Fruit fly (Drosophila melanogaster) whole organism, prepupa: Measurements from ENCODE around the gene fz2.
A peak's percentile ranks its signal among the peaks of the same experiment; 100 is the strongest.

Source experiments
- CG31627 ChIP-seq: fragments of 200-800 bp; sonication (Bioruptor generic); optimal IDR thresholded peaks from 3 replicates; lab custom pipeline; 2016; ENCODE audit warnings: missing biosample characterization, missing genetic modification characterization
- CG6163 ChIP-seq: fragments of 200-800 bp; sonication (Bioruptor generic); IDR thresholded peaks from 3 replicates; pipeline ENCODE4 v1.3.6; 2022; ENCODE audit warnings: missing biosample characterization, missing genetic modification characterization
- CG8119 ChIP-seq: fragments of 200-800 bp; sonication (Bioruptor generic); IDR thresholded peaks from 3 replicates; pipeline ENCODE4 v1.3.6; 2022; ENCODE audit warnings: missing biosample characterization, missing genetic modification characterization
- eg ChIP-seq: fragments of 200-800 bp; sonication (Bioruptor generic); IDR thresholded peaks from 3 replicates; pipeline ENCODE4 v1.3.6; 2022; ENCODE audit warnings: missing biosample characterization, missing genetic modification characterization

- TF ChIP-seq CG31627 (peak; percentile 51), eg (GFP tag; lab: Robert Waterston, UW) (no peak), CG8119 (GFP tag; lab: Robert Waterston, UW) (no peak), CG6163 (GFP tag; lab: Robert Waterston, UW) (peak; percentile 36; the same call in 1 of the 3 replicates)
These were observed 59.8 kb downstream of the fz2 start for dm6 chr3L:19175368-19175767.
